Worm (Caenorhabditis elegans) whole organism, L1 larva: ENCODE measurements around the gene srv-5.
A peak's percentile ranks its signal among the peaks of the same experiment; 100 is the strongest.

ENCODE experiments used
- elt-3 ChIP-seq, 6 experiments: fragments of 150-350 bp in 1 of 6; sonication (generic microtip); optimal IDR thresholded peaks; 2 replicates each; lab custom pipeline; 2017 to 2018; ENCODE audit warnings: missing biosample characterization in 6 of 6, missing genetic modification characterization in 6 of 6, inconsistent platforms in 1 of 6
- mdl-1 ChIP-seq, 2 experiments: fragments of 150-350 bp; optimal IDR thresholded peaks; 2 replicates each; lab custom pipeline; 2014 to 2017; ENCODE audit warnings: missing biosample characterization in 2 of 2, missing genetic modification characterization in 2 of 2, inconsistent platforms in 1 of 2

DNA sequence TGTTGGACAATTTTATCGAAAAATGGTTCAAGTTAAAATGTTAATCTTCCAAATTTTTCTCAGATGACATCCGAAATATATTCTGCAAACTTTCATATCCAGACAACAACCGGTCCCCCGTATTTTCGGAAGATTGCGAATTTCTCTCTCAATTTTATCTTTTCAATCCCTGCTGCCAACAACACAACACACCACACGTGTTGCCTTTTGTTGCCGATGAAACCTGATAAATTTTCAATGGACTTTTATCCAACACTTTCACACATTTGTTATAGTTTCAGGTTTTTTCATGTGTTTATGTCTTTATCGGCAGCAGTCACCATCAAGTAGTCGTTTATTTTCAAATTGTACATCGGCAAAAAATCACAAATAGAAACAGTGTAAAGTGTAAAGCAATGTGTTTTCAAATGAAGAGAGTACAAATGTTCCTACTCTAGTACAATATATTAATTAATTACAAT lies 5.9 kb upstream of the srv-5 start:
- TF ChIP-seq mdl-1 (tag; optimal IDR thresholded peaks at IDR 0.05; lab: Kevin White, UChicago) (peak in 1 of 2 experiments; percentile 19), elt-3 (tag; optimal IDR thresholded peaks at IDR 0.05; lab: Kevin White, UChicago) (peak in 1 of 6 experiments; percentile 37)
